Worm (Caenorhabditis elegans) whole organism, young adult: ENCODE data around the gene rps-1.
"Not testable (repeated sequence)": the region's sequence is repeated elsewhere in the genome, so short reads cannot be mapped to it uniquely, and the experiment has no call there.

Experiments used
- B0019.2 ChIP-seq: fragments of 200-800 bp; sonication (Bioruptor generic); conservative IDR thresholded peaks from 2 replicates; pipeline ENCODE4 v1.3.6; 2022; ENCODE audit warnings: missing genetic modification reagents, missing genetic modification characterization, missing compliant biosample characterization
- B0261.1 ChIP-seq: sonication (generic microtip); optimal IDR thresholded peaks from 2 replicates; lab custom pipeline; 2016; ENCODE audit warnings: mild to moderate bottlenecking, missing genetic modification characterization, moderate library complexity, missing compliant biosample characterization
- D2030.7 ChIP-seq: fragments of 200-800 bp; sonication (Bioruptor generic); IDR thresholded peaks from 2 replicates; pipeline ENCODE4 v1.3.6; 2022; ENCODE audit warnings: missing genetic modification reagents, missing genetic modification characterization, missing compliant biosample characterization
- F23B12.7 ChIP-seq: sonication (generic microtip); optimal IDR thresholded peaks from 2 replicates; lab custom pipeline; 2017; ENCODE audit warnings: missing genetic modification characterization, mild to moderate bottlenecking, missing compliant biosample characterization, antibody characterized with exemption, moderate library complexity; ENCODE audit not compliant: insufficient read depth
- F39B2.1 ChIP-seq: fragments of 200-800 bp; sonication (Bioruptor generic); IDR thresholded peaks from 2 replicates; pipeline ENCODE4 v1.3.6; 2022; ENCODE audit warnings: missing genetic modification reagents, missing genetic modification characterization, missing compliant biosample characterization
- F49E8.2 ChIP-seq: sonication (generic microtip); optimal IDR thresholded peaks from 3 replicates; lab custom pipeline; 2017; ENCODE audit warnings: missing genetic modification characterization, mild to moderate bottlenecking, missing compliant biosample characterization, antibody characterized with exemption, moderate library complexity; ENCODE audit not compliant: insufficient read depth
- Y67H2A.10 ChIP-seq: fragments of 200-800 bp; sonication (Bioruptor generic); conservative IDR thresholded peaks from 2 replicates; pipeline ENCODE4 v1.3.6; 2022; ENCODE audit warnings: missing genetic modification reagents, missing genetic modification characterization, missing compliant biosample characterization
- Y95B8A.8 ChIP-seq: fragments of 200-800 bp; sonication (Bioruptor generic); IDR thresholded peaks from 2 replicates; pipeline ENCODE4 v1.3.6; 2022; ENCODE audit warnings: missing genetic modification reagents, missing genetic modification characterization, missing compliant biosample characterization
- attf-3 ChIP-seq: fragments of 200-800 bp; sonication (Bioruptor generic); conservative IDR thresholded peaks from 2 replicates; pipeline ENCODE4 v1.3.6; 2022; ENCODE audit warnings: missing genetic modification reagents, missing genetic modification characterization, missing compliant biosample characterization
- attf-6 ChIP-seq: fragments of 200-800 bp; sonication (Bioruptor generic); IDR thresholded peaks from 2 replicates; pipeline ENCODE4 v1.3.6; 2022; ENCODE audit warnings: missing genetic modification reagents, missing genetic modification characterization, missing compliant biosample characterization
- bed-1 ChIP-seq: fragments of 200-800 bp; sonication (Bioruptor generic); IDR thresholded peaks from 2 replicates; pipeline ENCODE4 v1.3.6; 2022; ENCODE audit warnings: missing genetic modification reagents, missing genetic modification characterization, missing compliant biosample characterization
- cebp-2 ChIP-seq: fragments of 200-800 bp; sonication (Bioruptor generic); IDR thresholded peaks from 2 replicates; pipeline ENCODE4 v1.3.6; 2022; ENCODE audit warnings: missing genetic modification characterization, missing compliant biosample characterization
- ceh-58 ChIP-seq: fragments of 200-800 bp; sonication (Bioruptor generic); IDR thresholded peaks from 2 replicates; pipeline ENCODE4 v1.3.6; 2022; ENCODE audit warnings: missing genetic modification characterization, missing compliant biosample characterization
- dpl-1 ChIP-seq: fragments of 150-350 bp; optimal IDR thresholded peaks from 2 replicates; lab custom pipeline; 2014; ENCODE audit warnings: missing biosample characterization, missing genetic modification reagents, missing genetic modification characterization
- ekl-4 ChIP-seq: fragments of 200-800 bp; sonication (Bioruptor generic); IDR thresholded peaks from 2 replicates; pipeline ENCODE4 v1.3.6; 2022; ENCODE audit warnings: missing genetic modification reagents, missing genetic modification characterization, missing compliant biosample characterization
- hmg-1.2 ChIP-seq: fragments of 200-800 bp; sonication (Bioruptor generic); IDR thresholded peaks from 2 replicates; pipeline ENCODE4 v1.3.6; 2022; ENCODE audit warnings: missing genetic modification reagents, missing genetic modification characterization, missing compliant biosample characterization
- hrde-1 ChIP-seq: sonication (generic microtip); optimal IDR thresholded peaks from 2 replicates; lab custom pipeline; 2016; ENCODE audit warnings: missing genetic modification characterization, mild to moderate bottlenecking, missing compliant biosample characterization, moderate library complexity, missing genotype, missing genetic modification reagents, borderline replicate concordance
- hsf-1 ChIP-seq: fragments of 200-800 bp; sonication (Bioruptor generic); IDR thresholded peaks from 2 replicates; pipeline ENCODE4 v1.3.6; 2022; ENCODE audit warnings: missing genetic modification reagents, missing genetic modification characterization, missing compliant biosample characterization
- let-526 ChIP-seq: fragments of 200-800 bp; sonication (Bioruptor generic); IDR thresholded peaks from 2 replicates; pipeline ENCODE4 v1.3.6; 2022; ENCODE audit warnings: missing genetic modification reagents, missing genetic modification characterization, missing compliant biosample characterization
- lsl-1 ChIP-seq: fragments of 200-800 bp; sonication (Bioruptor generic); optimal IDR thresholded peaks from 2 replicates; lab custom pipeline; 2018; ENCODE audit warnings: mild to moderate bottlenecking, missing genetic modification characterization, moderate library complexity, missing compliant biosample characterization
- madf-6 ChIP-seq: fragments of 200-800 bp; sonication (Bioruptor generic); IDR thresholded peaks from 2 replicates; pipeline ENCODE4 v1.3.6; 2022; ENCODE audit warnings: missing genetic modification reagents, missing genetic modification characterization, missing compliant biosample characterization
- mes-4 ChIP-seq: sonication (generic microtip); optimal IDR thresholded peaks from 2 replicates; lab custom pipeline; 2016; ENCODE audit warnings: missing genotype, missing genetic modification characterization, missing compliant biosample characterization
- mxl-1 ChIP-seq: sonication (generic microtip); optimal IDR thresholded peaks from 2 replicates; lab custom pipeline; 2016; ENCODE audit warnings: missing genetic modification characterization, missing compliant biosample characterization
- nhr-90 ChIP-seq: sonication (generic microtip); optimal IDR thresholded peaks from 2 replicates; lab custom pipeline; 2016; ENCODE audit warnings: missing genotype, mild to moderate bottlenecking, missing genetic modification characterization, missing compliant biosample characterization
- pbrm-1 ChIP-seq: fragments of 200-800 bp; sonication (Bioruptor generic); IDR thresholded peaks from 2 replicates; pipeline ENCODE4 v1.3.6; 2022; ENCODE audit warnings: missing genetic modification reagents, missing genetic modification characterization, missing compliant biosample characterization
- pha-4 ChIP-seq: fragments of 150-350 bp; sonication (generic microtip); optimal IDR thresholded peaks from 2 replicates; lab custom pipeline; 2014; ENCODE audit warnings: missing biosample characterization, missing genetic modification reagents, missing genetic modification characterization
- rpc-1 ChIP-seq, 2 experiments: fragments of 150-350 bp in 1 of 2; sonication (generic microtip) in 1 of 2; optimal IDR thresholded peaks; 2 replicates each; lab custom pipeline; 2014 to 2018; ENCODE audit warnings: missing biosample characterization in 1 of 2, missing genetic modification characterization in 1 of 2, missing genetic modification reagents in 1 of 2, missing genotype in 1 of 2
- sdz-38 ChIP-seq: sonication (generic microtip); optimal IDR thresholded peaks from 2 replicates; lab custom pipeline; 2016; ENCODE audit warnings: missing genotype, missing genetic modification characterization, missing compliant biosample characterization
- snpc-3.4 ChIP-seq: sonication (generic microtip); optimal IDR thresholded peaks from 2 replicates; lab custom pipeline; 2017; ENCODE audit warnings: missing genetic modification characterization, mild to moderate bottlenecking, missing compliant biosample characterization, antibody characterized with exemption, moderate library complexity, missing genotype, missing genetic modification reagents
- snpc-4 ChIP-seq, 5 experiments: fragments of 150-350 bp in 1 of 5; sonication (generic microtip) in 4 of 5; optimal IDR thresholded peaks; 2 replicates each; lab custom pipeline; 2014 to 2018; ENCODE audit warnings: missing genetic modification characterization in 5 of 5, missing biosample characterization in 3 of 5, antibody characterized with exemption in 2 of 5, mild to moderate bottlenecking in 2 of 5, missing compliant biosample characterization in 2 of 5, missing genotype in 2 of 5, moderate library complexity in 2 of 5, missing genetic modification reagents in 1 of 5
- sptf-2 ChIP-seq: fragments of 200-800 bp; sonication (Bioruptor generic); optimal IDR thresholded peaks from 2 replicates; lab custom pipeline; 2018; ENCODE audit warnings: mild to moderate bottlenecking, missing genetic modification characterization, missing compliant biosample characterization
- tbp1 ChIP-seq: fragments of 200-800 bp; sonication (Bioruptor generic); optimal IDR thresholded peaks from 2 replicates; lab custom pipeline; 2018; ENCODE audit warnings: mild to moderate bottlenecking, missing genetic modification characterization, missing compliant biosample characterization
- ztf-18 ChIP-seq: sonication (generic microtip); optimal IDR thresholded peaks from 2 replicates; lab custom pipeline; 2016; ENCODE audit warnings: missing genotype, mild to moderate bottlenecking, missing genetic modification characterization, missing compliant biosample characterization
- ztf-28 ChIP-seq: fragments of 200-800 bp; sonication (Bioruptor generic); IDR thresholded peaks from 2 replicates; pipeline ENCODE4 v1.3.6; 2022; ENCODE audit warnings: missing genetic modification reagents, missing genetic modification characterization, missing compliant biosample characterization
- ztf-3 ChIP-seq: fragments of 200-800 bp; sonication (Bioruptor generic); optimal IDR thresholded peaks from 2 replicates; lab custom pipeline; 2018; ENCODE audit warnings: mild to moderate bottlenecking, missing genetic modification characterization, missing compliant biosample characterization

rps-1 gene

DNA sequence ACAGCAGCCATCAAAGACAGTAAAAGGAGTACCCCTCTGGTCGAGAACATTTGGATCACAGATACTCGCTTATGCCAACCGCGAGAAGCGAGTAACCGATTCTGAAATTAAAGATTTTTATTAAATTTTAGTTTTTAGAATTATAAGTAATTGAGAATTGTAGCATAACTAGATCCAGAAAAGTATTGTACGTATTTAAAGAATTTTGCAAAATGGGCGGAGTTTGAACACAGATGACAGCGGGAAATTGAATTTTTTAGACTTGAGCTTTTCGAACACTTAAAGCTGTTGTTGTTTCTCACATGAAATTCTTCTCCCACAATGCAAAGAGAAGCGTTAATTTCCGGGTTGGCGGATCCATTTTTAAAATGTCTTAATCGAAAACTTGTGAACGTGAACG, 1.8 kb downstream of the rps-1 start, which contains the start of gene ins-17:
Gene ins-17, minus strand, starts transcription at position 101 of the 400 bp plus-strand sequence.
- no peak for TF ChIP-seq sptf-2
- TF ChIP-seq mes-4 (tag; lab: Kevin White, UChicago), result no peak
- no peak for TF ChIP-seq mxl-1 (tag; lab: Kevin White, UChicago)
- TF ChIP-seq pha-4 (tag; lab: Kevin White, UChicago), result no peak
- TF ChIP-seq lsl-1, result no peak
- no peak for TF ChIP-seq ztf-18 (tag; lab: Kevin White, UChicago)
- TF ChIP-seq F23B12.7 (tag; lab: Kevin White, UChicago), result no peak
- TF ChIP-seq ztf-3, result no peak
- TF ChIP-seq, all 124 proteins: peak for 0

DNA sequence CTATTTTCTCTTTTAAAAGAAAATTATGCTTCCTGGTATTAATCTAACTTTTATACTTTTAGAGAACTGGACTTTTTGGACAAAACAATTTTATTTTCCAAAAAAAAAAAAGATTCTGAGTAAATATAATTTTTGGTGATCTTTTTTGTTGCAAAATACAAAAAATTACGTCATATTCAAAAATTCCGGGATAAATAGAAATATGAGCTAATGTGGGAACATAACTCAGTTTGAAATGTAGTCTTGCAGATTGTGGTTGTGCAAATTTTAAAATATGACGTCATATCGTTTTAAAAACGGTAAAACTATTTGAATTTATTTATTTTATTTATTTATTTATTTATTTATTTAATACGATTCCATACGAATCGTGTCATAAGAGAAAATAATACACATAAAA, 6.1 kb downstream of the rps-1 start:
- no peak for TF ChIP-seq bed-1 (GFP tag; lab: Robert Waterston, UW)
- TF ChIP-seq ztf-3, result no peak
- no peak for TF ChIP-seq nhr-90 (tag; lab: Kevin White, UChicago)
- no peak for TF ChIP-seq pbrm-1 (GFP tag; lab: Robert Waterston, UW)
- no peak for TF ChIP-seq sdz-38
- no peak for TF ChIP-seq B0019.2 (GFP tag; lab: Robert Waterston, UW)
- TF ChIP-seq ekl-4 (GFP tag; lab: Robert Waterston, UW), result no peak
- TF ChIP-seq snpc-3.4 (tag; lab: Kevin White, UChicago), result no peak
- TF ChIP-seq sptf-2, result no peak
- no peak for TF ChIP-seq ceh-58 (GFP tag; lab: Robert Waterston, UW)
- TF ChIP-seq dpl-1 (GFP tag; lab: Kevin White, UChicago), result no peak
- TF ChIP-seq let-526 (GFP tag; lab: Robert Waterston, UW), result no peak
- TF ChIP-seq F39B2.1 (GFP tag; lab: Robert Waterston, UW), result no peak
- TF ChIP-seq ztf-28 (GFP tag; lab: Robert Waterston, UW), result no peak
- TF ChIP-seq attf-3 (GFP tag; lab: Robert Waterston, UW), result no peak
- TF ChIP-seq hrde-1 (tag; lab: Kevin White, UChicago), result no peak
- TF ChIP-seq F49E8.2 (tag; lab: Kevin White, UChicago), result no peak
- TF ChIP-seq Y95B8A.8 (GFP tag; lab: Robert Waterston, UW), result no peak
- TF ChIP-seq Y67H2A.10, result no peak
- TF ChIP-seq ztf-18 (tag; lab: Kevin White, UChicago), result no peak

ce11 chrIII:4482986-4483385, 7.3 kb downstream of the rps-1 start:
- TF ChIP-seq hmg-1.2, result peak; percentile 75
- TF ChIP-seq ztf-3, result no peak

ce11 chrIII:4484373-4484772, 8.7 kb downstream of the rps-1 start:
- TF ChIP-seq ceh-58 (GFP tag; lab: Robert Waterston, UW) (0 out of 2 replicates have a peak, but pooled peaks have one; percentile 34), hsf-1 (GFP tag; lab: Robert Waterston, UW) (0 out of 2 replicates have a peak, but pooled peaks have one; percentile 27), pbrm-1 (GFP tag; lab: Robert Waterston, UW) (peak; percentile 80), Y95B8A.8 (GFP tag; lab: Robert Waterston, UW) (0 out of 2 replicates have a peak, but pooled peaks have one; percentile 28), snpc-4 (tag; optimal IDR thresholded peaks at IDR 0.05; lab: Kevin White, UChicago) (peak in 2 of 4 experiments; percentile 46 to 82), B0261.1 (tag; lab: Kevin White, UChicago) (peak; percentile 31), D2030.7 (GFP tag; lab: Robert Waterston, UW) (peak; percentile 54), tbp1 (GFP tag; lab: Kevin White, UChicago) (peak; percentile 77), madf-6 (GFP tag; lab: Robert Waterston, UW) (peak; percentile 53), cebp-2 (GFP tag; lab: Robert Waterston, UW) (0 out of 2 replicates have a peak, but pooled peaks have one; percentile 50), attf-6 (GFP tag; lab: Robert Waterston, UW) (0 out of 2 replicates have a peak, but pooled peaks have one; percentile 74), rpc-1 (tag; optimal IDR thresholded peaks at IDR 0.05; lab: Kevin White, UChicago) (peak; percentile 60), hmg-1.2 (peak; percentile 76)
- TF ChIP-seq snpc-4 (GFP tag; optimal IDR thresholded peaks at IDR 0.05; lab: Kevin White, UChicago); rpc-1 (optimal IDR thresholded peaks at IDR 0.05; lab: Kevin White, UChicago): not testable (repeated sequence)
